Fruit fly (Drosophila melanogaster) Kc167 (cell line): ENCODE measurements around the gene CG12316.

ENCODE experiments used
- insv ChIP-seq: fragments of >200 bp; optimal IDR thresholded peaks from 3 replicates; lab custom pipeline; 2018; ENCODE audit warnings: missing external identifiers
- psq ChIP-seq: fragments of >200 bp; optimal IDR thresholded peaks from 2 replicates; lab custom pipeline; 2017; ENCODE audit warnings: missing external identifiers
- ttk ChIP-seq: sonication (Bioruptor generic); optimal IDR thresholded peaks from 2 replicates; lab custom pipeline; 2017; ENCODE audit warnings: missing external identifiers

DNA sequence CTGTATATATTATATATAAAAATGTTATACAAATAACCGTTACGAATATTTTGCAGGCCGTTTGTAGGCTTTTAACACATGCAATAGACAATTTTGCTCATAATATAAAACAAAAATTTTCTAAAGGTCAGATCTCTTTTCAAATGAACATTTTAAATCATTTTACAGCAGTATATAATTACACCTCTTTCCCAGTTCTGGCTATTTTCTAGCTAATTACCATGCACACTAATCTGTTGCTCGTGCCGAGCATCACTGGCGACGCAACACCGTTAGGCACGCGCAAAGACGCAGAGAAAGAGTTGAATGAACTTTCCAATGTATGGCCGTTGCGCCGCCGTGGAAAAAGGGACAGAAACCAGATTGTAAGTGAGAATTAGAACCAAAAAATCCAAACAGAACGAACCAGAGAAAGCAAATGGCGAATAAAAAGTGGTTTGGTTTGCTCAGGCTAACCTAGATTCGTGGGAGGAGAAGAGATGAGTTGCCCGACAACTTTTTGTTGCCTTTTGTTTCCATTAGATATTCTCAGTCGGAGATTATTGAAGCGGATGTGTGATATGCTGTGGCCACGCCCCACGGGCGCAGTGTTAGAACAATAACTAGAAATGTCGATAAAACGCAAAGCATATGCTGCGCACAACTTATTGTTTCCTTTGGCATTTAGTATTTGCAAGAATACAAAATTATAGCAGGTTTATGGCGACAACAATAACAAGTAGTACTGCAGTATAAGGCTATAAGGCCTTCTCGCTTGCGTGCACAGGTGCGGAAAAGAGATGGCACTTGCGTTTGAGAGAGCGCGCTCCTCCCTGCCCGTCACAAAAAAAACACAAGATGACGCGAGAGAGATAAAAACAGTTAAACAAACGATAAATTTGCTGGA, 4.6 kb upstream of the CG12316 start:
- TF ChIP-seq psq (lab: Kevin White, UChicago) (no peak), ttk (lab: Kevin White, UChicago) (no peak), insv (lab: Kevin White, UChicago) (no peak)
